Fruit fly (Drosophila melanogaster): ENCODE measurements around the gene nst.

Gene nst

DNA sequence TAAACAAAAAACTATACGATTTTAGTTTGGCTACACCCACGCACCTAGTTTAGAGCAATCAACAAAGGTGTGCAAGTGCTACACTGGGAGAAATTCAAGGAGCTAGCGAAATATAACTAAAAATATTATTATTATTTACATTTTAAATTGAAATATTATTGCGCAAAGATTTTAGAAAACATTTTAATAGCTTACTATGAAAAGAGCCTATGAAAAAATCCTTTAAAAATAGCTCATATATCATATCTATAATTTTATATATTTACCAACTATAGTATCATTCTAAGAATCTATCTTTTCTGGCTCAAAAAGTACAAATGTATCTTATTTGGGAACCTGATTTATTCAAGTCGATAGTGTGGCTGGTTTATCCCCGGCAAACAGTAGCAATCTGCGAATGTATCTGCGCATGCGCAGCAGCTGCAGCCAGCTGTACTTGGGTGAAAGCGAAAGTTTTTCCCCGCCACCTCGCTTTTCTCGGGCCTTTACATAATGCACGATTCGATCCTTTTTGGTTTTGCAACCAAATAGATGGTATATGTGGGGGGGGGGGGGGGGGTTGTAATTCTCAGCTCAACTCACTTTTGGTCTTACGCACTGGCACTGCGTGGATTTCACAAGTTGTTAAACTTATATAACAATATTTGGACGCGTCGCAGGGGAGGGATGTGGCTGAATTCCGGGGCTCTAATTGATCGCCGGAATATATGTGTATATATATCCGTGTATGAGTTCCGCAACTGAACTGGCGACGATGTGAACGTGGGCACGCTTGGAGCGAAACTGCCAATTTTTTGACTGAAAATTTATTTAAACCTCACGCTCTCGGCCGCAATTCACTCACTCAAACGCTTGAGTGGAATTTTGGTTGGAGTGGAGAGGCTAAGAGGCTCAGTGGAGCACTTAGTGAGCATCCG lies 33.3 kb downstream of the nst start, which contains the start of gene CG10657 (continued):
- TF ChIP-seq Smox (GFP tag; optimal IDR thresholded peaks at IDR 0.05) (no peak), CG6808 (GFP tag; optimal IDR thresholded peaks at IDR 0.05) (no peak), svp (GFP tag) (no peak), CG8119 (GFP tag; IDR thresholded peaks at IDR 0.05) (peak; percentile 77), dsx (GFP tag; optimal IDR thresholded peaks at IDR 0.05; ENCODE audit: poor library complexity, severe bottlenecking) (no peak), Eip75B (GFP tag; optimal IDR thresholded peaks at IDR 0.05) (no peak), Sox102F (GFP tag; optimal IDR thresholded peaks at IDR 0.05) (no peak), CG10631 (GFP tag; optimal IDR thresholded peaks at IDR 0.05) (no peak), CG9139 (GFP tag; optimal IDR thresholded peaks at IDR 0.05) (no peak), Lpt (GFP tag; optimal IDR thresholded peaks at IDR 0.05) (no peak), Ets21C (GFP tag; optimal IDR thresholded peaks at IDR 0.05) (no peak), CG1621 (tag; optimal IDR thresholded peaks at IDR 0.05) (peak; percentile 28), Eip93F (GFP tag; optimal IDR thresholded peaks at IDR 0.05) (no peak), CG8632 (GFP tag; optimal IDR thresholded peaks at IDR 0.05) (peak; percentile 4), fkh (GFP tag; optimal IDR thresholded peaks at IDR 0.05) (no peak), dac (GFP tag; optimal IDR thresholded peaks at IDR 0.05) (no peak), Met (GFP tag; optimal IDR thresholded peaks at IDR 0.05) (no peak), CG34406 (GFP tag; optimal IDR thresholded peaks at IDR 0.05) (no peak)

DNA sequence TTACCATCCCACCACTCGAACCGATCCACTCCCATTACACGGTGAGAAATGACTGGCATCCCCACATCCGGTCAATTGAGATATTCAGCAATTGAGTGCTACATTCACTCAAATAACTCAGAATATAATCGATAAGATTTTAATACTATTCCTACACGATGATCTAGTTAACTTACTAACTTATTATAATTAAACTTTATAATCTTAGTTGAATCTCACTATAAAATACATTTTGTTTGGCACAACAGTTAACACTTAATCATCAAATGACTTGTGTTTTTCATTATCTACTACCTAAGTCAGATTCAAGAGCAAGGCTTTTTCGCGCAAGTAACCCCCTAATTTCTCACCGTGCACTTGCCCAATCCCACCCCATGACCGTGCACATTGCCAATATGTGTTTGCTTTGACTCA lies 34.7 kb downstream of the nst start:
- peak; percentile 90 for TF ChIP-seq acj6 (GFP tag; optimal IDR thresholded peaks at IDR 0.05)
- peak; percentile 86 for TF ChIP-seq CG3032 (tag; optimal IDR thresholded peaks at IDR 0.05)
- TF ChIP-seq net (GFP tag; optimal IDR thresholded peaks at IDR 0.05) = peak; percentile 89
- TF ChIP-seq CG10631 (GFP tag; optimal IDR thresholded peaks at IDR 0.05) = peak; percentile 82
- peak; percentile 91 for TF ChIP-seq lz (GFP tag; optimal IDR thresholded peaks at IDR 0.05)
- peak; percentile 84 for TF ChIP-seq vri (GFP tag; optimal IDR thresholded peaks at IDR 0.05)
- peak; percentile 29 for TF ChIP-seq Gug (GFP tag; IDR thresholded peaks at IDR 0.05)
- TF ChIP-seq svp (GFP tag) = peak; percentile 97
- TF ChIP-seq CG11294 (GFP tag; IDR thresholded peaks at IDR 0.05) = peak; percentile 59
- peak; percentile 86 for TF ChIP-seq CG6792 (GFP tag; optimal IDR thresholded peaks at IDR 0.05)
- TF ChIP-seq CG1621 (tag; optimal IDR thresholded peaks at IDR 0.05) = peak; percentile 60
- peak; percentile 83 for TF ChIP-seq pdm3 (GFP tag; optimal IDR thresholded peaks at IDR 0.05)
- peak; percentile 91 for TF ChIP-seq Hr4 (GFP tag; optimal IDR thresholded peaks at IDR 0.05)
- peak; percentile 88 for TF ChIP-seq achi (GFP tag; optimal IDR thresholded peaks at IDR 0.05)
- peak; percentile 91 for TF ChIP-seq topi (GFP tag; optimal IDR thresholded peaks at IDR 0.05)
- no peak for TF ChIP-seq Hr38 (GFP tag; optimal IDR thresholded peaks at IDR 0.05)
- TF ChIP-seq CG15336 (GFP tag; IDR thresholded peaks at IDR 0.05) = peak; percentile 87
- TF ChIP-seq CG8319 (GFP tag; optimal IDR thresholded peaks at IDR 0.05) = peak; percentile 68
- peak; percentile 83 for TF ChIP-seq spab (GFP tag; optimal IDR thresholded peaks at IDR 0.05)
- TF ChIP-seq CG31627 (GFP tag; optimal IDR thresholded peaks at IDR 0.05) = peak; percentile 90
- peak; percentile 92 for TF ChIP-seq CG6276 (GFP tag; optimal IDR thresholded peaks at IDR 0.05)
- TF ChIP-seq Ets96B (tag; optimal IDR thresholded peaks at IDR 0.05) = peak; percentile 80
- peak; percentile 91 for TF ChIP-seq Sox102F (GFP tag; optimal IDR thresholded peaks at IDR 0.05)
- peak; percentile 81 for TF ChIP-seq CG10669 (GFP tag; optimal IDR thresholded peaks at IDR 0.05)
- peak; percentile 75 for TF ChIP-seq CG7368 (GFP tag; optimal IDR thresholded peaks at IDR 0.05)
- TF ChIP-seq CG32006 (GFP tag; optimal IDR thresholded peaks at IDR 0.05) = peak; percentile 95
- TF ChIP-seq eg (GFP tag; IDR thresholded peaks at IDR 0.05) = peak; percentile 74
- peak; percentile 88 for TF ChIP-seq Eip75B (GFP tag; optimal IDR thresholded peaks at IDR 0.05)
- peak; percentile 33 for TF ChIP-seq fd85E (GFP tag; optimal IDR thresholded peaks at IDR 0.05)
- peak; percentile 81 for TF ChIP-seq CG6854 (GFP tag; optimal IDR thresholded peaks at IDR 0.05)
- peak; percentile 91 for TF ChIP-seq Sox14 (GFP tag; optimal IDR thresholded peaks at IDR 0.05)
- peak; percentile 89 for TF ChIP-seq CG3919 (GFP tag; optimal IDR thresholded peaks at IDR 0.05)
- peak; percentile 88 for TF ChIP-seq cyc (GFP tag; optimal IDR thresholded peaks at IDR 0.05)
- TF ChIP-seq CG34406 (GFP tag; optimal IDR thresholded peaks at IDR 0.05) = peak; percentile 84
- peak; percentile 87 for TF ChIP-seq Blimp-1 (GFP tag; optimal IDR thresholded peaks at IDR 0.05)
- TF ChIP-seq fkh (GFP tag; optimal IDR thresholded peaks at IDR 0.05) = no peak
- TF ChIP-seq CG11902 (GFP tag; optimal IDR thresholded peaks at IDR 0.05) = peak; percentile 78
